Worm (Caenorhabditis elegans) whole organism, young adult: Measurements from ENCODE around the gene F45D11.11.
A peak's percentile ranks its signal among the peaks of the same experiment; 100 is the strongest.
"Not testable (repeated sequence)": the region's sequence is repeated elsewhere in the genome, so short reads cannot be mapped to it uniquely, and the experiment has no call there.

ENCODE experiments used
- B0035.1 ChIP-seq: sonication (generic microtip); optimal IDR thresholded peaks from 2 replicates; lab custom pipeline; 2016; ENCODE audit warnings: missing genetic modification characterization, mild to moderate bottlenecking, missing compliant biosample characterization, missing genotype, missing genetic modification reagents
- B0336.3 ChIP-seq: fragments of 200-800 bp; sonication (Bioruptor generic); IDR thresholded peaks from 2 replicates; pipeline ENCODE4 v1.3.6; 2022; ENCODE audit warnings: missing genetic modification characterization, missing compliant biosample characterization
- C17E4.6 ChIP-seq: fragments of 200-800 bp; sonication (Bioruptor generic); IDR thresholded peaks from 2 replicates; pipeline ENCODE4 v1.3.6; 2022; ENCODE audit warnings: missing genetic modification reagents, missing genetic modification characterization, missing compliant biosample characterization
- F23B12.7 ChIP-seq: sonication (generic microtip); optimal IDR thresholded peaks from 2 replicates; lab custom pipeline; 2017; ENCODE audit warnings: missing genetic modification characterization, mild to moderate bottlenecking, missing compliant biosample characterization, antibody characterized with exemption, moderate library complexity; ENCODE audit not compliant: insufficient read depth
- F33H1.4 ChIP-seq: fragments of 200-800 bp; sonication (Bioruptor generic); IDR thresholded peaks from 2 replicates; pipeline ENCODE4 v1.3.6; 2022; ENCODE audit warnings: missing genetic modification reagents, missing genetic modification characterization, missing compliant biosample characterization
- F55B11.4 ChIP-seq: sonication (generic microtip); optimal IDR thresholded peaks from 2 replicates; lab custom pipeline; 2016; ENCODE audit warnings: missing compliant biosample characterization, missing genetic modification characterization, borderline replicate concordance; ENCODE audit not compliant: insufficient read depth
- K12H6.12 ChIP-seq: fragments of 200-800 bp; sonication (Bioruptor generic); optimal IDR thresholded peaks from 2 replicates; lab custom pipeline; 2018; ENCODE audit warnings: mild to moderate bottlenecking, missing genetic modification characterization, missing compliant biosample characterization
- ZK185.1 ChIP-seq: sonication (generic microtip); optimal IDR thresholded peaks from 2 replicates; lab custom pipeline; 2016; ENCODE audit warnings: mild to moderate bottlenecking, missing genetic modification characterization, missing compliant biosample characterization; ENCODE audit not compliant: poor library complexity, severe bottlenecking
- ama-1 ChIP-seq, 3 experiments: fragments of 150-350 bp in 1 of 3; sonication (generic microtip) in 2 of 3; optimal IDR thresholded peaks; 2 replicates each; lab custom pipeline; 2014 to 2018; ENCODE audit warnings: missing biosample characterization in 2 of 3, missing genetic modification characterization in 2 of 3, missing genetic modification reagents in 2 of 3
- ceh-91 ChIP-seq: fragments of 200-800 bp; sonication (Bioruptor generic); IDR thresholded peaks from 2 replicates; pipeline ENCODE4 v1.3.6; 2022; ENCODE audit warnings: missing genetic modification reagents, missing genetic modification characterization, missing compliant biosample characterization
- dpff-1 ChIP-seq: sonication (generic microtip); optimal IDR thresholded peaks from 2 replicates; lab custom pipeline; 2017; ENCODE audit warnings: mild to moderate bottlenecking, missing genetic modification characterization, missing compliant biosample characterization
- dpl-1 ChIP-seq: fragments of 150-350 bp; optimal IDR thresholded peaks from 2 replicates; lab custom pipeline; 2014; ENCODE audit warnings: missing biosample characterization, missing genetic modification reagents, missing genetic modification characterization
- efl-1 ChIP-seq: fragments of 150-350 bp; optimal IDR thresholded peaks from 2 replicates; lab custom pipeline; 2014; ENCODE audit warnings: missing biosample characterization, missing genetic modification reagents, missing genetic modification characterization
- egl-18 ChIP-seq: fragments of 200-800 bp; sonication (Bioruptor generic); IDR thresholded peaks from 2 replicates; pipeline ENCODE4 v1.3.6; 2022; ENCODE audit warnings: missing genetic modification reagents, missing genetic modification characterization, missing compliant biosample characterization
- fkh-3 ChIP-seq: sonication (generic microtip); optimal IDR thresholded peaks from 2 replicates; lab custom pipeline; 2016; ENCODE audit warnings: mild to moderate bottlenecking, missing genetic modification characterization, missing compliant biosample characterization
- gei-17 ChIP-seq: fragments of 200-800 bp; sonication (Bioruptor generic); optimal IDR thresholded peaks from 2 replicates; lab custom pipeline; 2018; ENCODE audit warnings: mild to moderate bottlenecking, missing genetic modification characterization, missing compliant biosample characterization
- hrde-1 ChIP-seq: sonication (generic microtip); optimal IDR thresholded peaks from 2 replicates; lab custom pipeline; 2016; ENCODE audit warnings: missing genetic modification characterization, mild to moderate bottlenecking, missing compliant biosample characterization, moderate library complexity, missing genotype, missing genetic modification reagents, borderline replicate concordance
- let-526 ChIP-seq: fragments of 200-800 bp; sonication (Bioruptor generic); IDR thresholded peaks from 2 replicates; pipeline ENCODE4 v1.3.6; 2022; ENCODE audit warnings: missing genetic modification reagents, missing genetic modification characterization, missing compliant biosample characterization
- let-607 ChIP-seq, 2 experiments: fragments of 200-800 bp in 1 of 2; sonication (Bioruptor generic) in 1 of 2; sonication (generic microtip) in 1 of 2; optimal IDR thresholded peaks; 2 replicates each; lab custom pipeline; 2016 to 2018; ENCODE audit warnings: mild to moderate bottlenecking in 2 of 2, missing compliant biosample characterization in 2 of 2, missing genetic modification characterization in 2 of 2, moderate library complexity in 2 of 2, missing genotype in 1 of 2
- lin-26 ChIP-seq: fragments of 200-800 bp; sonication (Bioruptor generic); IDR thresholded peaks from 2 replicates; pipeline ENCODE4 v1.3.6; 2022; ENCODE audit warnings: missing genetic modification reagents, missing genetic modification characterization, missing compliant biosample characterization
- madf-10 ChIP-seq: sonication (generic microtip); optimal IDR thresholded peaks from 2 replicates; lab custom pipeline; 2016; ENCODE audit warnings: mild to moderate bottlenecking, missing genetic modification characterization, missing compliant biosample characterization
- madf-3 ChIP-seq: fragments of 200-800 bp; sonication (Bioruptor generic); IDR thresholded peaks from 2 replicates; pipeline ENCODE4 v1.3.6; 2022; ENCODE audit warnings: missing genetic modification reagents, missing genetic modification characterization, missing compliant biosample characterization
- madf-6 ChIP-seq: fragments of 200-800 bp; sonication (Bioruptor generic); IDR thresholded peaks from 2 replicates; pipeline ENCODE4 v1.3.6; 2022; ENCODE audit warnings: missing genetic modification reagents, missing genetic modification characterization, missing compliant biosample characterization
- nhr-120 ChIP-seq: fragments of 200-800 bp; sonication (Bioruptor generic); IDR thresholded peaks from 2 replicates; pipeline ENCODE4 v1.3.6; 2022; ENCODE audit warnings: missing genetic modification characterization, missing compliant biosample characterization
- nhr-179 ChIP-seq: sonication (generic microtip); optimal IDR thresholded peaks from 2 replicates; lab custom pipeline; 2016; ENCODE audit warnings: mild to moderate bottlenecking, missing genetic modification characterization, missing compliant biosample characterization
- nhr-80 ChIP-seq: sonication (generic microtip); optimal IDR thresholded peaks from 2 replicates; lab custom pipeline; 2016; ENCODE audit warnings: missing genetic modification characterization, missing compliant biosample characterization
- sdz-38 ChIP-seq: sonication (generic microtip); optimal IDR thresholded peaks from 2 replicates; lab custom pipeline; 2016; ENCODE audit warnings: missing genotype, missing genetic modification characterization, missing compliant biosample characterization
- sea-2 ChIP-seq: fragments of 200-800 bp; sonication (Bioruptor generic); IDR thresholded peaks from 2 replicates; pipeline ENCODE4 v1.3.6; 2022; ENCODE audit warnings: missing genetic modification characterization, missing compliant biosample characterization
- snpc-1.3 ChIP-seq: sonication (generic microtip); optimal IDR thresholded peaks from 2 replicates; lab custom pipeline; 2017; ENCODE audit warnings: missing genetic modification characterization, mild to moderate bottlenecking, missing compliant biosample characterization, antibody characterized with exemption, moderate library complexity, missing genotype, missing genetic modification reagents; ENCODE audit not compliant: insufficient read depth
- snpc-4 ChIP-seq, 5 experiments: fragments of 150-350 bp in 1 of 5; sonication (generic microtip) in 4 of 5; optimal IDR thresholded peaks; 2 replicates each; lab custom pipeline; 2014 to 2018; ENCODE audit warnings: missing genetic modification characterization in 5 of 5, missing biosample characterization in 3 of 5, antibody characterized with exemption in 2 of 5, mild to moderate bottlenecking in 2 of 5, missing compliant biosample characterization in 2 of 5, missing genotype in 2 of 5, moderate library complexity in 2 of 5, missing genetic modification reagents in 1 of 5
- somi-1 ChIP-seq: fragments of 200-800 bp; sonication (Bioruptor generic); optimal IDR thresholded peaks from 2 replicates; lab custom pipeline; 2018; ENCODE audit warnings: mild to moderate bottlenecking, missing genetic modification characterization, missing compliant biosample characterization
- tbp1 ChIP-seq: fragments of 200-800 bp; sonication (Bioruptor generic); optimal IDR thresholded peaks from 2 replicates; lab custom pipeline; 2018; ENCODE audit warnings: mild to moderate bottlenecking, missing genetic modification characterization, missing compliant biosample characterization
- unc-62 ChIP-seq: fragments of 150-350 bp; optimal IDR thresholded peaks from 2 replicates; lab custom pipeline; 2014; ENCODE audit warnings: missing biosample characterization, missing genetic modification reagents, missing genetic modification characterization
- xnd-1 ChIP-seq: sonication (generic microtip); optimal IDR thresholded peaks from 2 replicates; lab custom pipeline; 2016; ENCODE audit warnings: missing genotype, missing genetic modification reagents, missing genetic modification characterization, missing compliant biosample characterization

F45D11.11 gene

DNA sequence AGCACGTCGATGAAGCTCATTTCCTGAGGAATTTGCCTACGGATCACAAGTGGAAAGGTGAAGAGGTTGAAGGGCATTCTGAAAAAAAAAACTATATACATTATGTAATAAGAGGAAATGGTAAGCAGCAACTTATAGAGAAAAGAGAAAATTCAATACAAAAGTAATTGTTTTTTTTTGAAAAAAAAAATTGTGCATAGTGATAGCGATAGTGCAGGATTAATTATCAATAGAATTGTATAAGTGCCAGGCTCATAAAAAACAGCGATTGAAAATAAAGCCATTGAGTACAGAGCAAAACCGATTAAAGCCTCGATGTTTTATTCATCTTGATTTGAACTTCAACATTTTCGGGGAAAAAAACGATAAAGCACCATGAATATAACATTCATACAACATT, 23.2 kb downstream of the F45D11.11 start, which contains the start of gene C32B5.15:
TSS of gene C32B5.15 (minus strand) at position 101 of the 400 bp plus-strand sequence.
- no peak for TF ChIP-seq egl-18 (GFP tag; lab: Robert Waterston, UW)
- no peak for TF ChIP-seq madf-10 (tag; lab: Kevin White, UChicago)
- no peak for TF ChIP-seq F23B12.7 (tag; lab: Kevin White, UChicago)
- TF ChIP-seq F55B11.4: no peak
- no peak for TF ChIP-seq tbp1 (GFP tag; lab: Kevin White, UChicago)
- no peak for TF ChIP-seq F33H1.4 (GFP tag; lab: Robert Waterston, UW)
- no peak for TF ChIP-seq xnd-1 (tag; lab: Kevin White, UChicago)
- no peak for TF ChIP-seq ZK185.1
- TF ChIP-seq madf-6: no peak
- TF ChIP-seq hrde-1 (tag; lab: Kevin White, UChicago): no peak
- TF ChIP-seq B0336.3 (GFP tag; lab: Robert Waterston, UW): no peak
- no peak for TF ChIP-seq B0035.1 (tag; lab: Kevin White, UChicago)
- TF ChIP-seq K12H6.12: no peak
- no peak for TF ChIP-seq snpc-1.3 (tag; lab: Kevin White, UChicago)

DNA sequence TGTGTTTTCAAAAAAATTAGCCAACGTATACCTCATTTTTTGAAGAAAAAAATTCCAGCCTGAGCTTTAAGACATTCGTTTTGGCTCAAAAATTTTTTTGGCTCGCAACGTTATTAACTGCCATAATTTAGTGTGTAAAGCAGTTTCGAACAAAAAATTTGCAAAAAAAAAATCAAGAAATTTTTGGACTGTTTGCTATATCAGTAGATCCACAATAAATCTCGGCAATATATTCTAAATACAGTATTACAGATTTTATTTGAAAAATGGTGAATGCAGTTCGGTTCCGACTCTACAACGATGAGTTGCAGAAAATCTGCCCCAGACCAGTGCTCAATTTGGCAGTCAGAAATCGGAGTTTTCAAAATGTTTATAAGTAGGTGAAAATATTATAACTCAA, 27.9 kb downstream of the F45D11.11 start, which contains the start of gene C32B5.6:
TSS of gene C32B5.6 (plus strand) at position 301 of the 400 bp plus-strand sequence.
- TF ChIP-seq B0035.1 (tag; lab: Kevin White, UChicago); somi-1 (GFP tag; lab: Kevin White, UChicago); ama-1 (optimal IDR thresholded peaks at IDR 0.05; lab: Kevin White, UChicago); ama-1 (GFP tag; optimal IDR thresholded peaks at IDR 0.05; lab: Kevin White, UChicago): not testable (repeated sequence)

DNA sequence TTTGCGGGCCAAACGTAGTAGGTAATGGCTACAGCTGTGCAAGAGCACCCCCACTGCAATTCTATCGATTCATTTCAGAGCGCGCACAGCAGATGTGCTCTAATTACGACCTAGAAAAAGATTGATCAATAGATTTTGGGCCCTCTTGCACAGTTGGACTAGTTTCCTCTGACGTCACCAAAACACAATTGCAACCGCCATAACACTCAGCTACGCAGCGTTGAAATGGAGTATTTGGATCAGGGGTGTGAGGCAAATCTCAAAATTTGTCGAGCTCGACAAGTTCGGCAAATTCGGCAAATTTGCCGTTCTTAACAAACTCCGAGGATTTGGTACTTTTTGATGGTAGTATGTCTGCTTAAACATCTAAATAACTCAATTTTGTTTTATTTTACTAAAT, 29.1 kb downstream of the F45D11.11 start, which contains the start of gene fbxc-18:
TSS of gene fbxc-18 (minus strand) at position 101 of the 400 bp plus-strand sequence.
- TF ChIP-seq nhr-80 (tag; lab: Kevin White, UChicago); efl-1 (GFP tag; lab: Kevin White, UChicago); fkh-3 (tag; lab: Kevin White, UChicago): not testable (repeated sequence)

- TF ChIP-seq lin-26 (GFP tag; lab: Robert Waterston, UW): 0 out of 2 replicates have a peak, but pooled peaks have one; percentile 24
- no peak for TF ChIP-seq fkh-3 (tag; lab: Kevin White, UChicago)
- TF ChIP-seq, all 124 proteins: peak for 1
Observed at ce11 chrII:961961-962360, 34.1 kb downstream of the F45D11.11 start, which contains the start of gene C32B5.13. C32B5.13 (minus strand) TSS chrII:962061.

- TF ChIP-seq dpff-1 (tag; lab: Kevin White, UChicago) (no peak), egl-18 (GFP tag; lab: Robert Waterston, UW) (0 out of 2 replicates have a peak, but pooled peaks have one; percentile 29), madf-3 (GFP tag; lab: Robert Waterston, UW) (0 out of 2 replicates have a peak, but pooled peaks have one; percentile 36), let-526 (GFP tag; lab: Robert Waterston, UW) (no peak)
- TF ChIP-seq, all 124 proteins: peak for 2
Observed at ce11 chrII:960218-960617, 35.8 kb downstream of the F45D11.11 start, which contains the start of the genes C32B5.18 and C32B5.7. C32B5.18 (plus strand) TSS chrII:960518. C32B5.7 (plus strand) TSS chrII:960528.

DNA sequence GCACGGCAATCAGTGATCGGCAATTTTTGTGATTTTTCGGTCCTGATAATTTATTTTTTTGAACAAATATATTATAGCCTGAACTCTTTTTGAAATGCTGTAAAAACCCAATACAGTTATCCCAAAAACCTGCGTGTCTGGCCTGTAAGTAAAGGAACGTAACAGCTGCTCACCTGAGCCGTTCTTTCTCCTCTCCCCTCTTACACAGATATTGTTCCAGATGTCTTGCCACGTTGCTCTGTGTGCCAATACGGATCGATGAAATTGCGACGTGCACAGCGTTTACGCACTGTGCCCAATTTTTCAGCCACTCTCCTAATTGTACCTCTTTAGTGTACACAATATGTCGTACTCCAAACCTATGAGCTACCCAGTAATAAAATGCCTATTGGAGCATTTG, 37.4 kb downstream of the F45D11.11 start, which contains the start of gene sdz-4:
TSS of gene sdz-4 (plus strand) at position 301 of the 400 bp plus-strand sequence.
- TF ChIP-seq gei-17 (GFP tag; lab: Kevin White, UChicago): no peak
- no peak for TF ChIP-seq dpl-1 (GFP tag; lab: Kevin White, UChicago)
- no peak for TF ChIP-seq unc-62
- no peak for TF ChIP-seq ceh-91 (GFP tag; lab: Robert Waterston, UW)
- TF ChIP-seq let-607 (tag; optimal IDR thresholded peaks at IDR 0.05; lab: Kevin White, UChicago): no peak
- TF ChIP-seq madf-6: no peak
- no peak for TF ChIP-seq snpc-4 (GFP tag; optimal IDR thresholded peaks at IDR 0.05; lab: Kevin White, UChicago)
- no peak for TF ChIP-seq snpc-4 (tag; optimal IDR thresholded peaks at IDR 0.05; lab: Kevin White, UChicago)
- TF ChIP-seq C17E4.6 (GFP tag; lab: Robert Waterston, UW): no peak
- TF ChIP-seq sdz-38 (tag; lab: Kevin White, UChicago): no peak
- no peak for TF ChIP-seq nhr-120 (GFP tag; lab: Robert Waterston, UW)
- TF ChIP-seq sea-2 (GFP tag; lab: Robert Waterston, UW): no peak
- no peak for TF ChIP-seq ZK185.1
- no peak for TF ChIP-seq nhr-179
